Fruit fly (Drosophila melanogaster) whole organism, pupa: Measurements from ENCODE around the gene Hrb27C.

Experiments used
- CG10348 ChIP-seq: fragments of 200-800 bp; sonication (Bioruptor generic); IDR thresholded peaks from 2 replicates; pipeline ENCODE4 v1.3.6; 2022; ENCODE audit warnings: missing biosample characterization, missing genetic modification characterization
- CG14655 ChIP-seq: fragments of 200-800 bp; sonication (Bioruptor generic); optimal IDR thresholded peaks from 3 replicates; lab custom pipeline; 2017; ENCODE audit warnings: mild to moderate bottlenecking, missing biosample characterization, missing genetic modification reagents, missing genetic modification characterization
- CG15710 ChIP-seq: fragments of 200-800 bp; sonication (Bioruptor generic); optimal IDR thresholded peaks from 2 replicates; lab custom pipeline; 2018; ENCODE audit warnings: missing biosample characterization, mild to moderate bottlenecking, missing genetic modification characterization, moderate library complexity
- CG17806 ChIP-seq: fragments of 200-800 bp; sonication (Bioruptor generic); optimal IDR thresholded peaks from 2 replicates; lab custom pipeline; 2018; ENCODE audit warnings: missing biosample characterization, mild to moderate bottlenecking, missing genetic modification characterization, moderate library complexity
- CG34367 ChIP-seq: fragments of 200-800 bp; sonication (Bioruptor generic); optimal IDR thresholded peaks from 2 replicates; lab custom pipeline; 2018; ENCODE audit warnings: missing biosample characterization, mild to moderate bottlenecking, missing genetic modification characterization
- CG8159 ChIP-seq: fragments of 200-800 bp; sonication (Bioruptor generic); optimal IDR thresholded peaks from 3 replicates; lab custom pipeline; 2018; ENCODE audit warnings: missing biosample characterization, mild to moderate bottlenecking, missing genetic modification characterization, moderate library complexity
- CG8301 ChIP-seq: fragments of 200-800 bp; sonication (Bioruptor generic); optimal IDR thresholded peaks from 2 replicates; lab custom pipeline; 2018; ENCODE audit warnings: missing biosample characterization, mild to moderate bottlenecking, missing genetic modification characterization
- CG9948 ChIP-seq: fragments of 200-800 bp; sonication (Bioruptor generic); optimal IDR thresholded peaks from 2 replicates; lab custom pipeline; 2018; ENCODE audit warnings: missing biosample characterization, mild to moderate bottlenecking, missing genetic modification characterization, moderate library complexity
- EcR ChIP-seq: fragments of 200-800 bp; sonication (Bioruptor generic); optimal IDR thresholded peaks from 3 replicates; lab custom pipeline; 2019; ENCODE audit warnings: missing biosample characterization, missing genetic modification characterization, mild to moderate bottlenecking, moderate library complexity, missing genetic modification reagents
- Ets98B ChIP-seq: fragments of 200-800 bp; sonication (Bioruptor generic); IDR thresholded peaks from 2 replicates; pipeline ENCODE4 v1.3.6; 2022; ENCODE audit warnings: missing biosample characterization, missing genetic modification characterization
- Pif1A ChIP-seq: fragments of 200-800 bp; sonication (Bioruptor generic); optimal IDR thresholded peaks from 3 replicates; lab custom pipeline; 2016; ENCODE audit warnings: missing biosample characterization, missing genetic modification characterization
- Snoo ChIP-seq: fragments of 200-800 bp; sonication (Bioruptor generic); optimal IDR thresholded peaks from 3 replicates; lab custom pipeline; 2017; ENCODE audit warnings: missing biosample characterization, mild to moderate bottlenecking, missing genetic modification characterization, inconsistent platforms
- rn ChIP-seq: fragments of 200-800 bp; sonication (Bioruptor generic); IDR thresholded peaks from 2 replicates; pipeline ENCODE4 v1.3.6; 2022; ENCODE audit warnings: missing biosample characterization, missing genetic modification characterization

DNA sequence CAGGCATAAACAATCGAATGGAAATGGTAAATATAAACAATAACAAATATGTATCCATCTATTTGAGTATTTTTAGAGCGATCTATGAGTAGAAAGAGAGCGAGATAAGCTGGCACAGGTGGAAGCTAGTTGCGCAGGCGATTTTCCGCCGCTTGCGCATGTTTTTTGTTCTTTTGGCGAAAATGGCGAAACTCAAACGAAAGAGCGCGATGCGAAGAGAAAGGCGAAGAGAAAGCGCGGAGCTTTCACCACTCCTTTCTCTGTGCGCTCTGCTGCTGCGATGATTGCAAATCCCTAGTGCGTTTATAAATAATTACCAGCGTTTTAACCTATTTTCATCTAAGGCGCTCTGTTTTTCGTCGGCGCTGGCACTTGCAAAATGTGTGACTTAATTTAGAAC, 21.2 kb downstream of the Hrb27C start:
- TF ChIP-seq Pif1A (GFP tag; lab: Kevin White, UChicago) (no peak), CG8159 (tag; lab: Kevin White, UChicago) (no peak), CG17806 (tag; lab: Kevin White, UChicago) (no peak), CG15710 (tag; lab: Kevin White, UChicago) (no peak), rn (no peak), CG10348 (GFP tag; lab: Robert Waterston, UW) (no peak), CG8301 (tag; lab: Kevin White, UChicago) (no peak), CG9948 (no peak), EcR (GFP tag; lab: Kevin White, UChicago) (no peak), Snoo (tag; lab: Kevin White, UChicago) (no peak), Ets98B (no peak), CG34367 (no peak), CG14655 (no peak)
